Fruit fly (Drosophila melanogaster) whole organism, pupa: ENCODE measurements around the gene par-6.

Experiments
- CG15710 ChIP-seq: fragments of 200-800 bp; sonication (Bioruptor generic); optimal IDR thresholded peaks from 2 replicates; lab custom pipeline; 2018; ENCODE audit warnings: missing biosample characterization, mild to moderate bottlenecking, missing genetic modification characterization, moderate library complexity
- CG17806 ChIP-seq: fragments of 200-800 bp; sonication (Bioruptor generic); optimal IDR thresholded peaks from 2 replicates; lab custom pipeline; 2018; ENCODE audit warnings: missing biosample characterization, mild to moderate bottlenecking, missing genetic modification characterization, moderate library complexity
- CG34367 ChIP-seq: fragments of 200-800 bp; sonication (Bioruptor generic); optimal IDR thresholded peaks from 2 replicates; lab custom pipeline; 2018; ENCODE audit warnings: missing biosample characterization, mild to moderate bottlenecking, missing genetic modification characterization
- EcR ChIP-seq: fragments of 200-800 bp; sonication (Bioruptor generic); optimal IDR thresholded peaks from 3 replicates; lab custom pipeline; 2019; ENCODE audit warnings: missing biosample characterization, missing genetic modification characterization, mild to moderate bottlenecking, moderate library complexity, missing genetic modification reagents
- Ets98B ChIP-seq: fragments of 200-800 bp; sonication (Bioruptor generic); IDR thresholded peaks from 2 replicates; pipeline ENCODE4 v1.3.6; 2022; ENCODE audit warnings: missing biosample characterization, missing genetic modification characterization
- Pif1A ChIP-seq: fragments of 200-800 bp; sonication (Bioruptor generic); optimal IDR thresholded peaks from 3 replicates; lab custom pipeline; 2016; ENCODE audit warnings: missing biosample characterization, missing genetic modification characterization
- Pif1B ChIP-seq: fragments of 200-800 bp; sonication (Bioruptor generic); optimal IDR thresholded peaks from 3 replicates; lab custom pipeline; 2016; ENCODE audit warnings: missing biosample characterization, missing genetic modification characterization
- Snoo ChIP-seq: fragments of 200-800 bp; sonication (Bioruptor generic); optimal IDR thresholded peaks from 3 replicates; lab custom pipeline; 2017; ENCODE audit warnings: missing biosample characterization, mild to moderate bottlenecking, missing genetic modification characterization, inconsistent platforms
- rn ChIP-seq: fragments of 200-800 bp; sonication (Bioruptor generic); IDR thresholded peaks from 2 replicates; pipeline ENCODE4 v1.3.6; 2022; ENCODE audit warnings: missing biosample characterization, missing genetic modification characterization

dm6 chrX:17707691-17708090 lies 4.5 kb downstream of the par-6 start:
- TF ChIP-seq CG34367 (tag; lab: Kevin White, UChicago) = no peak
- no peak for TF ChIP-seq rn (GFP tag; lab: Robert Waterston, UW)
- TF ChIP-seq Ets98B (GFP tag; lab: Robert Waterston, UW) = no peak
- TF ChIP-seq Pif1A (GFP tag; lab: Kevin White, UChicago) = no peak
- TF ChIP-seq CG17806 (tag; lab: Kevin White, UChicago) = no peak
- TF ChIP-seq CG15710 (tag; lab: Kevin White, UChicago) = no peak
- TF ChIP-seq Pif1B (GFP tag; lab: Kevin White, UChicago) = no peak
- no peak for TF ChIP-seq Snoo
- TF ChIP-seq EcR (GFP tag; lab: Kevin White, UChicago) = peak; percentile 4
